Fruit fly (Drosophila melanogaster) whole organism, wandering third instar larva: ENCODE data around the gene mkg-p.

Experiments used
- Abd-B ChIP-seq: fragments of >200 bp; optimal IDR thresholded peaks from 2 replicates; lab custom pipeline; 2017; ENCODE audit warnings: missing biosample characterization, missing genetic modification characterization
- CG32264 ChIP-seq: fragments of 200-800 bp; sonication (Bioruptor generic); optimal IDR thresholded peaks from 2 replicates; lab custom pipeline; 2016; ENCODE audit warnings: missing biosample characterization, missing genetic modification characterization
- CG9705 ChIP-seq: fragments of 200-800 bp; sonication (Bioruptor generic); optimal IDR thresholded peaks from 2 replicates; lab custom pipeline; 2018; ENCODE audit warnings: missing biosample characterization, mild to moderate bottlenecking, missing genetic modification characterization
- CrebA ChIP-seq: fragments of 200-800 bp; sonication (Bioruptor generic); optimal IDR thresholded peaks from 2 replicates; lab custom pipeline; 2016; ENCODE audit warnings: missing biosample characterization, mild to moderate bottlenecking, missing genetic modification characterization, borderline replicate concordance
- Dfd ChIP-seq: fragments of >200 bp; optimal IDR thresholded peaks from 2 replicates; lab custom pipeline; 2017; ENCODE audit warnings: missing biosample characterization, missing genetic modification characterization
- Dif ChIP-seq: fragments of 200-275, 200-300 bp; sonication (Bioruptor generic); optimal IDR thresholded peaks from 2 replicates; lab custom pipeline; 2018; ENCODE audit warnings: missing biosample characterization, missing genetic modification characterization; ENCODE audit not compliant: partially characterized antibody
- GATAd ChIP-seq: sonication (Bioruptor generic); optimal IDR thresholded peaks from 2 replicates; lab custom pipeline; 2016; ENCODE audit warnings: missing biosample characterization, missing genetic modification characterization
- HLH106 ChIP-seq: fragments of 200-800 bp; optimal IDR thresholded peaks from 3 replicates; lab custom pipeline; 2019; ENCODE audit warnings: missing biosample characterization, mild to moderate bottlenecking, missing genetic modification characterization, moderate library complexity
- Hnf4 ChIP-seq: fragments of 200-800 bp; sonication (Bioruptor generic); optimal IDR thresholded peaks from 2 replicates; lab custom pipeline; 2016; ENCODE audit warnings: missing biosample characterization, mild to moderate bottlenecking, missing genetic modification characterization
- Hr78 ChIP-seq: fragments of >200 bp; optimal IDR thresholded peaks from 2 replicates; lab custom pipeline; 2017; ENCODE audit warnings: missing biosample characterization, missing genetic modification characterization
- Hr83 ChIP-seq: fragments of 200-300 bp; sonication (Bioruptor generic); optimal IDR thresholded peaks from 2 replicates; lab custom pipeline; 2016; ENCODE audit warnings: missing biosample characterization, mild to moderate bottlenecking, missing genetic modification characterization, moderate library complexity; ENCODE audit not compliant: poor library complexity, severe bottlenecking
- Jra ChIP-seq: sonication (Bioruptor generic); optimal IDR thresholded peaks from 2 replicates; lab custom pipeline; 2016; ENCODE audit warnings: missing biosample characterization, missing genetic modification characterization
- Mio ChIP-seq: sonication (Bioruptor generic); optimal IDR thresholded peaks from 2 replicates; lab custom pipeline; 2016; ENCODE audit warnings: missing biosample characterization, missing genetic modification characterization
- Myc ChIP-seq: fragments of >200 bp; optimal IDR thresholded peaks from 2 replicates; lab custom pipeline; 2017
- N ChIP-seq: fragments of >200 bp; optimal IDR thresholded peaks from 2 replicates; lab custom pipeline; 2018; ENCODE audit warnings: missing biosample characterization, missing external identifiers, missing genetic modification characterization
- OdsH ChIP-seq: fragments of 200-800 bp; sonication (Bioruptor generic); optimal IDR thresholded peaks from 2 replicates; lab custom pipeline; 2016; ENCODE audit warnings: missing biosample characterization, mild to moderate bottlenecking, missing genetic modification characterization
- Rel ChIP-seq, 2 experiments: fragments of 200-800 bp; sonication (Bioruptor generic) in 1 of 2; optimal IDR thresholded peaks; 2 replicates in 1 of 2; 3 replicates in 1 of 2; lab custom pipeline; 2016 to 2019; ENCODE audit warnings: mild to moderate bottlenecking in 2 of 2, missing biosample characterization in 2 of 2, missing genetic modification characterization in 2 of 2, moderate library complexity in 1 of 2
- Sp1 ChIP-seq: fragments of 200-800 bp; sonication (Bioruptor generic); optimal IDR thresholded peaks from 3 replicates; lab custom pipeline; 2019; ENCODE audit warnings: missing biosample characterization, mild to moderate bottlenecking, missing genetic modification characterization, moderate library complexity
- Vsx2 ChIP-seq: fragments of 200-300, 225-300 bp; sonication (Bioruptor generic); optimal IDR thresholded peaks from 2 replicates; lab custom pipeline; 2018; ENCODE audit warnings: missing biosample characterization, missing genetic modification characterization; ENCODE audit not compliant: partially characterized antibody
- br ChIP-seq: fragments of 200-800 bp; sonication (Bioruptor generic); optimal IDR thresholded peaks from 2 replicates; lab custom pipeline; 2016; ENCODE audit warnings: missing biosample characterization, missing genetic modification characterization
- brk ChIP-seq: fragments of 200-800 bp; sonication (Bioruptor generic); optimal IDR thresholded peaks from 2 replicates; lab custom pipeline; 2016; ENCODE audit warnings: missing biosample characterization, mild to moderate bottlenecking, missing genetic modification characterization
- dl ChIP-seq, 2 experiments: fragments of 175-275, 200-275 bp in 1 of 2; fragments of 200-275 bp in 1 of 2; sonication (Bioruptor generic); optimal IDR thresholded peaks; lab custom pipeline; 2018; ENCODE audit warnings: mild to moderate bottlenecking in 2 of 2, missing biosample characterization in 2 of 2, missing genetic modification characterization in 2 of 2, moderate library complexity in 2 of 2; ENCODE audit not compliant: partially characterized antibody in 2 of 2, insufficient read depth in 1 of 2
- dmrt93B ChIP-seq: fragments of 200-800 bp; sonication (Bioruptor generic); optimal IDR thresholded peaks from 2 replicates; lab custom pipeline; 2018; ENCODE audit warnings: missing biosample characterization, mild to moderate bottlenecking, missing genetic modification characterization
- dsf ChIP-seq: sonication (Bioruptor generic); optimal IDR thresholded peaks from 2 replicates; lab custom pipeline; 2016; ENCODE audit warnings: missing biosample characterization, missing genetic modification characterization, borderline replicate concordance
- ey ChIP-seq: fragments of 200-800 bp; sonication (Bioruptor generic); optimal IDR thresholded peaks from 2 replicates; lab custom pipeline; 2016; ENCODE audit warnings: missing biosample characterization, missing genetic modification characterization
- foxo ChIP-seq, 2 experiments: fragments of 200-800 bp; sonication (Bioruptor generic); optimal IDR thresholded peaks; 2 replicates in 1 of 2; 3 replicates in 1 of 2; lab custom pipeline; 2016 to 2017; ENCODE audit warnings: missing biosample characterization in 2 of 2, missing genetic modification characterization in 2 of 2
- fru ChIP-seq: fragments of 200-800 bp; sonication (Bioruptor generic); optimal IDR thresholded peaks from 3 replicates; lab custom pipeline; 2016; ENCODE audit warnings: missing biosample characterization, mild to moderate bottlenecking, missing genetic modification characterization
- h ChIP-seq: fragments of 200-800 bp; sonication (Bioruptor generic); optimal IDR thresholded peaks from 3 replicates; lab custom pipeline; 2016; ENCODE audit warnings: missing biosample characterization, mild to moderate bottlenecking, missing genetic modification characterization
- jim ChIP-seq: fragments of 175-275, 200-325 bp; sonication (Bioruptor generic); optimal IDR thresholded peaks from 2 replicates; lab custom pipeline; 2016; ENCODE audit warnings: missing biosample characterization, mild to moderate bottlenecking, missing genetic modification characterization
- lola ChIP-seq: fragments of >200 bp; optimal IDR thresholded peaks from 2 replicates; lab custom pipeline; 2017; ENCODE audit warnings: missing biosample characterization, missing genetic modification characterization
- pan ChIP-seq: fragments of >200 bp; optimal IDR thresholded peaks from 2 replicates; lab custom pipeline; 2017
- psq ChIP-seq: fragments of 200-800 bp; sonication (Bioruptor generic); optimal IDR thresholded peaks from 3 replicates; lab custom pipeline; 2017; ENCODE audit warnings: missing biosample characterization, mild to moderate bottlenecking, missing genetic modification characterization, moderate library complexity
- rgr ChIP-seq: fragments of 200-800 bp; sonication (Bioruptor generic); optimal IDR thresholded peaks from 3 replicates; lab custom pipeline; 2016; ENCODE audit warnings: missing biosample characterization, mild to moderate bottlenecking, missing genetic modification characterization
- sage ChIP-seq: fragments of 200-800 bp; sonication (Bioruptor generic); optimal IDR thresholded peaks from 2 replicates; lab custom pipeline; 2016; ENCODE audit warnings: missing biosample characterization, mild to moderate bottlenecking, missing genetic modification characterization
- sv ChIP-seq: fragments of 200-800 bp; sonication (Bioruptor generic); optimal IDR thresholded peaks from 3 replicates; lab custom pipeline; 2016; ENCODE audit warnings: missing biosample characterization, missing genetic modification characterization
- tai ChIP-seq: sonication (Bioruptor generic); optimal IDR thresholded peaks from 2 replicates; lab custom pipeline; 2016; ENCODE audit warnings: missing biosample characterization, missing genetic modification characterization
- usp ChIP-seq: fragments of >200 bp; optimal IDR thresholded peaks from 2 replicates; lab custom pipeline; 2017; ENCODE audit warnings: missing biosample characterization, missing genetic modification characterization
- woc ChIP-seq: sonication (Bioruptor generic); optimal IDR thresholded peaks from 2 replicates; lab custom pipeline; 2016; ENCODE audit warnings: missing biosample characterization, mild to moderate bottlenecking, missing genetic modification characterization

The mkg-p gene

dm6 chr3L:8446050-8446781 is 41.1 kb upstream of the mkg-p start:
- TF ChIP-seq dmrt93B (GFP tag; lab: Kevin White, UChicago) (no peak), Myc (lab: Kevin White, UChicago) (no peak), h (GFP tag; lab: Kevin White, UChicago) (peak; percentile 34), Hr78 (GFP tag; lab: Kevin White, UChicago) (no peak), HLH106 (tag; lab: Kevin White, UChicago) (peak; percentile 16), Hr83 (GFP tag; lab: Kevin White, UChicago) (no peak), psq (GFP tag; lab: Kevin White, UChicago) (peak; percentile 3), foxo (GFP tag; optimal IDR thresholded peaks at IDR 0.05; lab: Kevin White, UChicago) (peak in 1 of 2 experiments; percentile 55), rgr (GFP tag; lab: Kevin White, UChicago) (peak; percentile 47), ey (peak; percentile 32), fru (peak; percentile 26), br (GFP tag; lab: Kevin White, UChicago) (peak; percentile 34), Vsx2 (GFP tag; lab: Kevin White, UChicago) (no peak), GATAd (GFP tag; lab: Kevin White, UChicago) (no peak)

dm6 chr3L:8445027-8445426 is 40.0 kb upstream of the mkg-p start:
- TF ChIP-seq HLH106 (tag; lab: Kevin White, UChicago) = peak; percentile 59
- no peak for TF ChIP-seq dl (GFP tag; optimal IDR thresholded peaks at IDR 0.05; lab: Kevin White, UChicago; ENCODE audit: insufficient read depth in 1 of 2, partially characterized antibody in 2 of 2)
- TF ChIP-seq br (GFP tag; lab: Kevin White, UChicago) = no peak
- no peak for TF ChIP-seq rgr (GFP tag; lab: Kevin White, UChicago)
- no peak for TF ChIP-seq tai (GFP tag; lab: Kevin White, UChicago)
- TF ChIP-seq jim (GFP tag; lab: Kevin White, UChicago) = no peak
- no peak for TF ChIP-seq dmrt93B (GFP tag; lab: Kevin White, UChicago)
- peak; percentile 38 for TF ChIP-seq fru
- peak; percentile 11 for TF ChIP-seq Sp1 (GFP tag; lab: Kevin White, UChicago)
- TF ChIP-seq sv = no peak

- TF ChIP-seq Rel (GFP tag; optimal IDR thresholded peaks at IDR 0.05; lab: Kevin White, UChicago) (no peak), Rel (tag; optimal IDR thresholded peaks at IDR 0.05; lab: Kevin White, UChicago) (peak; percentile 64), brk (peak; percentile 83), psq (GFP tag; lab: Kevin White, UChicago) (peak; percentile 68), dsf (peak; percentile 44), usp (no peak), CrebA (GFP tag; lab: Kevin White, UChicago) (no peak), br (GFP tag; lab: Kevin White, UChicago) (peak; percentile 87), dl (GFP tag; optimal IDR thresholded peaks at IDR 0.05; lab: Kevin White, UChicago; ENCODE audit: insufficient read depth in 1 of 2, partially characterized antibody in 2 of 2) (no peak), Dfd (peak; percentile 38), foxo (GFP tag; optimal IDR thresholded peaks at IDR 0.05; lab: Kevin White, UChicago) (peak in 1 of 2 experiments; percentile 89), ey (peak; percentile 81), lola (no peak), jim (GFP tag; lab: Kevin White, UChicago) (peak; percentile 84), HLH106 (tag; lab: Kevin White, UChicago) (peak; percentile 75), CG9705 (GFP tag; lab: Kevin White, UChicago) (peak; percentile 58), h (GFP tag; lab: Kevin White, UChicago) (peak; percentile 87), Hr78 (GFP tag; lab: Kevin White, UChicago) (no peak), CG32264 (GFP tag; lab: Kevin White, UChicago) (peak; percentile 63), Myc (lab: Kevin White, UChicago) (no peak), Hr83 (GFP tag; lab: Kevin White, UChicago) (peak; percentile 97), Hnf4 (GFP tag; lab: Kevin White, UChicago) (peak; percentile 91), dmrt93B (GFP tag; lab: Kevin White, UChicago) (peak; percentile 44), tai (GFP tag; lab: Kevin White, UChicago) (peak; percentile 85), Abd-B (GFP tag; lab: Kevin White, UChicago) (no peak), Vsx2 (GFP tag; lab: Kevin White, UChicago) (no peak), sage (GFP tag; lab: Kevin White, UChicago) (peak; percentile 45), Dif (GFP tag; lab: Kevin White, UChicago) (no peak), Jra (peak; percentile 72), sv (peak; percentile 84), OdsH (GFP tag; lab: Kevin White, UChicago) (peak; percentile 76), N (peak; percentile 62), pan (no peak), fru (peak; percentile 83), woc (GFP tag; lab: Kevin White, UChicago) (peak; percentile 54), GATAd (GFP tag; lab: Kevin White, UChicago) (peak; percentile 45), rgr (GFP tag; lab: Kevin White, UChicago) (peak; percentile 90), Sp1 (GFP tag; lab: Kevin White, UChicago) (peak; percentile 82), Mio (GFP tag; lab: Kevin White, UChicago) (peak; percentile 60)
Measured at dm6 chr3L:8441745-8442575, 36.9 kb upstream of the mkg-p start, which contains the start of gene Unr. TSS of gene Unr (minus strand) at chr3L:8442381.
